Worm (Caenorhabditis elegans) whole organism, young adult: Measurements from ENCODE around the gene F15B9.6.

Experiments
- B0336.3 ChIP-seq: fragments of 200-800 bp; sonication (Bioruptor generic); IDR thresholded peaks from 2 replicates; pipeline ENCODE4 v1.3.6; 2022; ENCODE audit warnings: missing genetic modification characterization, missing compliant biosample characterization
- C17E4.6 ChIP-seq: fragments of 200-800 bp; sonication (Bioruptor generic); IDR thresholded peaks from 2 replicates; pipeline ENCODE4 v1.3.6; 2022; ENCODE audit warnings: missing genetic modification reagents, missing genetic modification characterization, missing compliant biosample characterization
- F10E7.11 ChIP-seq: sonication (generic microtip); optimal IDR thresholded peaks from 2 replicates; lab custom pipeline; 2017; ENCODE audit warnings: mild to moderate bottlenecking, missing genetic modification characterization, moderate library complexity, missing compliant biosample characterization
- F33H1.4 ChIP-seq: fragments of 200-800 bp; sonication (Bioruptor generic); IDR thresholded peaks from 2 replicates; pipeline ENCODE4 v1.3.6; 2022; ENCODE audit warnings: missing genetic modification reagents, missing genetic modification characterization, missing compliant biosample characterization
- F37B4.10 ChIP-seq: fragments of 200-800 bp; sonication (Bioruptor generic); IDR thresholded peaks from 2 replicates; pipeline ENCODE4 v1.3.6; 2022; ENCODE audit warnings: missing genetic modification characterization, missing compliant biosample characterization
- F49E8.2 ChIP-seq: sonication (generic microtip); optimal IDR thresholded peaks from 3 replicates; lab custom pipeline; 2017; ENCODE audit warnings: missing genetic modification characterization, mild to moderate bottlenecking, missing compliant biosample characterization, antibody characterized with exemption, moderate library complexity; ENCODE audit not compliant: insufficient read depth
- K11D2.4 ChIP-seq: fragments of 200-800 bp; sonication (Bioruptor generic); IDR thresholded peaks from 2 replicates; pipeline ENCODE4 v1.3.6; 2022; ENCODE audit warnings: missing genetic modification reagents, missing genetic modification characterization, missing compliant biosample characterization
- T07F8.4 ChIP-seq: sonication (generic microtip); optimal IDR thresholded peaks from 2 replicates; lab custom pipeline; 2016; ENCODE audit warnings: mild to moderate bottlenecking, missing genetic modification characterization, moderate library complexity, missing compliant biosample characterization
- Y67H2A.10 ChIP-seq: fragments of 200-800 bp; sonication (Bioruptor generic); conservative IDR thresholded peaks from 2 replicates; pipeline ENCODE4 v1.3.6; 2022; ENCODE audit warnings: missing genetic modification reagents, missing genetic modification characterization, missing compliant biosample characterization
- Y95B8A.8 ChIP-seq: fragments of 200-800 bp; sonication (Bioruptor generic); IDR thresholded peaks from 2 replicates; pipeline ENCODE4 v1.3.6; 2022; ENCODE audit warnings: missing genetic modification reagents, missing genetic modification characterization, missing compliant biosample characterization
- aptf-2 ChIP-seq: fragments of 200-800 bp; sonication (Bioruptor generic); conservative IDR thresholded peaks from 2 replicates; pipeline ENCODE4 v1.3.6; 2022; ENCODE audit warnings: missing genetic modification reagents, missing genetic modification characterization, missing compliant biosample characterization
- attf-3 ChIP-seq: fragments of 200-800 bp; sonication (Bioruptor generic); conservative IDR thresholded peaks from 2 replicates; pipeline ENCODE4 v1.3.6; 2022; ENCODE audit warnings: missing genetic modification reagents, missing genetic modification characterization, missing compliant biosample characterization
- attf-5 ChIP-seq: fragments of 200-800 bp; sonication (Bioruptor generic); optimal IDR thresholded peaks from 2 replicates; lab custom pipeline; 2018; ENCODE audit warnings: mild to moderate bottlenecking, missing genetic modification characterization, missing compliant biosample characterization
- attf-6 ChIP-seq: fragments of 200-800 bp; sonication (Bioruptor generic); IDR thresholded peaks from 2 replicates; pipeline ENCODE4 v1.3.6; 2022; ENCODE audit warnings: missing genetic modification reagents, missing genetic modification characterization, missing compliant biosample characterization
- ccch-3 ChIP-seq: fragments of 200-800 bp; sonication (Bioruptor generic); optimal IDR thresholded peaks from 2 replicates; lab custom pipeline; 2018; ENCODE audit warnings: mild to moderate bottlenecking, missing genetic modification characterization, missing compliant biosample characterization
- cebp-2 ChIP-seq: fragments of 200-800 bp; sonication (Bioruptor generic); IDR thresholded peaks from 2 replicates; pipeline ENCODE4 v1.3.6; 2022; ENCODE audit warnings: missing genetic modification characterization, missing compliant biosample characterization
- ceh-40 ChIP-seq: fragments of 200-800 bp; sonication (Bioruptor generic); IDR thresholded peaks from 2 replicates; pipeline ENCODE4 v1.3.6; 2022; ENCODE audit warnings: missing genetic modification characterization, missing compliant biosample characterization
- chd-7 ChIP-seq: sonication (generic microtip); optimal IDR thresholded peaks from 2 replicates; lab custom pipeline; 2016; ENCODE audit warnings: mild to moderate bottlenecking, missing genetic modification characterization, moderate library complexity, missing compliant biosample characterization
- dox-1 ChIP-seq: fragments of 200-800 bp; sonication (Bioruptor generic); IDR thresholded peaks from 2 replicates; pipeline ENCODE4 v1.3.6; 2022; ENCODE audit warnings: missing genetic modification reagents, missing genetic modification characterization, missing compliant biosample characterization
- egl-18 ChIP-seq: fragments of 200-800 bp; sonication (Bioruptor generic); IDR thresholded peaks from 2 replicates; pipeline ENCODE4 v1.3.6; 2022; ENCODE audit warnings: missing genetic modification reagents, missing genetic modification characterization, missing compliant biosample characterization
- egrh-3 ChIP-seq: fragments of 200-800 bp; sonication (Bioruptor generic); IDR thresholded peaks from 2 replicates; pipeline ENCODE4 v1.3.6; 2022; ENCODE audit warnings: missing genetic modification reagents, missing genetic modification characterization, missing compliant biosample characterization
- ets-4 ChIP-seq: fragments of 200-800 bp; sonication (Bioruptor generic); optimal IDR thresholded peaks from 2 replicates; lab custom pipeline; 2018; ENCODE audit warnings: mild to moderate bottlenecking, missing genetic modification characterization, missing compliant biosample characterization
- hlh-26 ChIP-seq: fragments of 200-800 bp; sonication (Bioruptor generic); conservative IDR thresholded peaks from 2 replicates; pipeline ENCODE4 v1.3.6; 2022; ENCODE audit warnings: missing genetic modification reagents, missing genetic modification characterization, missing compliant biosample characterization
- hmg-1.2 ChIP-seq: fragments of 200-800 bp; sonication (Bioruptor generic); IDR thresholded peaks from 2 replicates; pipeline ENCODE4 v1.3.6; 2022; ENCODE audit warnings: missing genetic modification reagents, missing genetic modification characterization, missing compliant biosample characterization
- hmg-20 ChIP-seq: fragments of 200-800 bp; sonication (Bioruptor generic); IDR thresholded peaks from 2 replicates; pipeline ENCODE4 v1.3.6; 2022; ENCODE audit warnings: missing genetic modification reagents, missing genetic modification characterization, missing compliant biosample characterization
- lag-1 ChIP-seq: fragments of 200-800 bp; sonication (Bioruptor generic); IDR thresholded peaks from 2 replicates; pipeline ENCODE4 v1.3.6; 2022; ENCODE audit warnings: missing genetic modification reagents, missing genetic modification characterization, missing compliant biosample characterization
- lin-26 ChIP-seq: fragments of 200-800 bp; sonication (Bioruptor generic); IDR thresholded peaks from 2 replicates; pipeline ENCODE4 v1.3.6; 2022; ENCODE audit warnings: missing genetic modification reagents, missing genetic modification characterization, missing compliant biosample characterization
- lin-35 ChIP-seq, 3 experiments: fragments of 150-350 bp in 2 of 3; sonication (generic microtip) in 1 of 3; optimal IDR thresholded peaks; 2 replicates each; lab custom pipeline; 2014 to 2018; ENCODE audit warnings: missing biosample characterization in 3 of 3, missing genetic modification characterization in 3 of 3, missing genetic modification reagents in 3 of 3
- lin-40 ChIP-seq: sonication (generic microtip); optimal IDR thresholded peaks from 2 replicates; lab custom pipeline; 2016; ENCODE audit warnings: missing genetic modification characterization, mild to moderate bottlenecking, missing compliant biosample characterization, missing genotype, missing genetic modification reagents
- lsl-1 ChIP-seq: fragments of 200-800 bp; sonication (Bioruptor generic); optimal IDR thresholded peaks from 2 replicates; lab custom pipeline; 2018; ENCODE audit warnings: mild to moderate bottlenecking, missing genetic modification characterization, moderate library complexity, missing compliant biosample characterization
- madf-10 ChIP-seq: sonication (generic microtip); optimal IDR thresholded peaks from 2 replicates; lab custom pipeline; 2016; ENCODE audit warnings: mild to moderate bottlenecking, missing genetic modification characterization, missing compliant biosample characterization
- mes-4 ChIP-seq: sonication (generic microtip); optimal IDR thresholded peaks from 2 replicates; lab custom pipeline; 2016; ENCODE audit warnings: missing genotype, missing genetic modification characterization, missing compliant biosample characterization
- nfya-1 ChIP-seq: sonication (generic microtip); optimal IDR thresholded peaks from 2 replicates; lab custom pipeline; 2017; ENCODE audit warnings: antibody characterized with exemption, missing compliant biosample characterization, missing genetic modification characterization, borderline replicate concordance; ENCODE audit not compliant: insufficient read depth
- nfya-2 ChIP-seq: fragments of 200-800 bp; sonication (Bioruptor generic); IDR thresholded peaks from 2 replicates; pipeline ENCODE4 v1.3.6; 2022; ENCODE audit warnings: missing genetic modification reagents, missing genetic modification characterization, missing compliant biosample characterization
- nhr-120 ChIP-seq: fragments of 200-800 bp; sonication (Bioruptor generic); IDR thresholded peaks from 2 replicates; pipeline ENCODE4 v1.3.6; 2022; ENCODE audit warnings: missing genetic modification characterization, missing compliant biosample characterization
- pha-4 ChIP-seq: fragments of 150-350 bp; sonication (generic microtip); optimal IDR thresholded peaks from 2 replicates; lab custom pipeline; 2014; ENCODE audit warnings: missing biosample characterization, missing genetic modification reagents, missing genetic modification characterization
- rcor-1 ChIP-seq: fragments of 200-800 bp; sonication (Bioruptor generic); IDR thresholded peaks from 2 replicates; pipeline ENCODE4 v1.3.6; 2022; ENCODE audit warnings: missing genetic modification reagents, missing genetic modification characterization, missing compliant biosample characterization
- rec-8 ChIP-seq, 2 experiments: sonication (generic microtip); optimal IDR thresholded peaks; 2 replicates each; lab custom pipeline; 2016; ENCODE audit warnings: mild to moderate bottlenecking in 2 of 2, missing genetic modification characterization in 2 of 2, missing genetic modification reagents in 2 of 2, missing genotype in 2 of 2, missing biosample characterization in 1 of 2, missing compliant biosample characterization in 1 of 2, moderate library complexity in 1 of 2
- repo-1 ChIP-seq: sonication (generic microtip); optimal IDR thresholded peaks from 2 replicates; lab custom pipeline; 2017; ENCODE audit warnings: mild to moderate bottlenecking, missing genetic modification characterization, missing compliant biosample characterization
- snpc-1.1 ChIP-seq: sonication (generic microtip); optimal IDR thresholded peaks from 2 replicates; lab custom pipeline; 2017; ENCODE audit warnings: missing genetic modification characterization, mild to moderate bottlenecking, missing compliant biosample characterization, antibody characterized with exemption, moderate library complexity, missing genotype, missing genetic modification reagents; ENCODE audit not compliant: insufficient read depth
- snpc-1.3 ChIP-seq: sonication (generic microtip); optimal IDR thresholded peaks from 2 replicates; lab custom pipeline; 2017; ENCODE audit warnings: missing genetic modification characterization, mild to moderate bottlenecking, missing compliant biosample characterization, antibody characterized with exemption, moderate library complexity, missing genotype, missing genetic modification reagents; ENCODE audit not compliant: insufficient read depth
- snpc-4 ChIP-seq, 5 experiments: fragments of 150-350 bp in 1 of 5; sonication (generic microtip) in 4 of 5; optimal IDR thresholded peaks; 2 replicates each; lab custom pipeline; 2014 to 2018; ENCODE audit warnings: missing genetic modification characterization in 5 of 5, missing biosample characterization in 3 of 5, antibody characterized with exemption in 2 of 5, mild to moderate bottlenecking in 2 of 5, missing compliant biosample characterization in 2 of 5, missing genotype in 2 of 5, moderate library complexity in 2 of 5, missing genetic modification reagents in 1 of 5
- tbx-9 ChIP-seq: sonication (generic microtip); optimal IDR thresholded peaks from 2 replicates; lab custom pipeline; 2016; ENCODE audit warnings: borderline replicate concordance, missing genetic modification characterization, inconsistent platforms, missing compliant biosample characterization
- zim-3 ChIP-seq: sonication (generic microtip); optimal IDR thresholded peaks from 2 replicates; lab custom pipeline; 2017; ENCODE audit warnings: mild to moderate bottlenecking, missing genetic modification characterization, moderate library complexity, missing compliant biosample characterization
- ztf-22 ChIP-seq: fragments of 200-800 bp; sonication (Bioruptor generic); optimal IDR thresholded peaks from 2 replicates; lab custom pipeline; 2018; ENCODE audit warnings: mild to moderate bottlenecking, missing genetic modification characterization, moderate library complexity, missing compliant biosample characterization
- ztf-26 ChIP-seq: sonication (generic microtip); optimal IDR thresholded peaks from 2 replicates; lab custom pipeline; 2017; ENCODE audit warnings: missing genetic modification characterization, missing compliant biosample characterization
- ztf-28 ChIP-seq: fragments of 200-800 bp; sonication (Bioruptor generic); IDR thresholded peaks from 2 replicates; pipeline ENCODE4 v1.3.6; 2022; ENCODE audit warnings: missing genetic modification reagents, missing genetic modification characterization, missing compliant biosample characterization
- ztf-3 ChIP-seq: fragments of 200-800 bp; sonication (Bioruptor generic); optimal IDR thresholded peaks from 2 replicates; lab custom pipeline; 2018; ENCODE audit warnings: mild to moderate bottlenecking, missing genetic modification characterization, missing compliant biosample characterization

The F15B9.6 gene

ce11 chrV:13000068-13000467, 13.9 kb upstream of the F15B9.6 start (continued):
- TF ChIP-seq F37B4.10 (GFP tag; lab: Robert Waterston, UW) (no peak), rcor-1 (GFP tag; lab: Robert Waterston, UW) (peak; percentile 54; the same call in 1 of the 2 replicates), egl-18 (no peak), nfya-1 (no peak), mes-4 (tag; lab: Kevin White, UChicago) (no peak), Y67H2A.10 (no peak), ets-4 (GFP tag; lab: Kevin White, UChicago) (no peak), ztf-28 (GFP tag; lab: Robert Waterston, UW) (no peak), lag-1 (no peak), snpc-4 (GFP tag; optimal IDR thresholded peaks at IDR 0.05; lab: Kevin White, UChicago) (no peak), snpc-4 (tag; optimal IDR thresholded peaks at IDR 0.05; lab: Kevin White, UChicago) (peak in 1 of 4 experiments; percentile 55), snpc-1.1 (tag; lab: Kevin White, UChicago) (peak; percentile 37), Y95B8A.8 (GFP tag; lab: Robert Waterston, UW) (0 out of 2 replicates have a peak, but pooled peaks have one; percentile 52), zim-3 (no peak), F33H1.4 (GFP tag; lab: Robert Waterston, UW) (peak; percentile 92), repo-1 (no peak), cebp-2 (GFP tag; lab: Robert Waterston, UW) (no peak), T07F8.4 (no peak), F49E8.2 (tag; lab: Kevin White, UChicago) (peak; percentile 87), madf-10 (tag; lab: Kevin White, UChicago) (no peak), chd-7 (tag; lab: Kevin White, UChicago) (no peak), snpc-1.3 (tag; lab: Kevin White, UChicago) (peak; percentile 65), lin-35 (GFP tag; optimal IDR thresholded peaks at IDR 0.05; lab: Kevin White, UChicago) (no peak), tbx-9 (no peak), lin-26 (GFP tag; lab: Robert Waterston, UW) (no peak), hmg-20 (GFP tag; lab: Robert Waterston, UW) (no peak), dox-1 (GFP tag; lab: Robert Waterston, UW) (no peak), F10E7.11 (tag; lab: Kevin White, UChicago) (no peak), egrh-3 (GFP tag; lab: Robert Waterston, UW) (no peak), rec-8 (tag; optimal IDR thresholded peaks at IDR 0.05; lab: Kevin White, UChicago) (no peak), C17E4.6 (GFP tag; lab: Robert Waterston, UW) (no peak), B0336.3 (GFP tag; lab: Robert Waterston, UW) (no peak), attf-5 (GFP tag; lab: Kevin White, UChicago) (no peak), nhr-120 (GFP tag; lab: Robert Waterston, UW) (no peak), hmg-1.2 (peak; percentile 29; the same call in 1 of the 2 replicates), ztf-26 (tag; lab: Kevin White, UChicago) (no peak), hlh-26 (no peak), K11D2.4 (no peak), ceh-40 (GFP tag; lab: Robert Waterston, UW) (no peak), aptf-2 (GFP tag; lab: Robert Waterston, UW) (no peak), pha-4 (no peak), attf-3 (peak; percentile 34; the same call in 1 of the 2 replicates), lsl-1 (GFP tag; lab: Kevin White, UChicago) (peak; percentile 99), nfya-2 (no peak), ccch-3 (GFP tag; lab: Kevin White, UChicago) (no peak), ztf-3 (GFP tag; lab: Kevin White, UChicago) (no peak), ztf-22 (GFP tag; lab: Kevin White, UChicago) (no peak), lin-40 (tag; lab: Kevin White, UChicago) (no peak), attf-6 (no peak)
